Fruit fly (Drosophila melanogaster) whole organism, prepupa: ENCODE results near the gene Zcchc7.

Source experiments
- CG6276 ChIP-seq: fragments of 200-800 bp; sonication (Bioruptor generic); optimal IDR thresholded peaks from 2 replicates; lab custom pipeline; 2017; ENCODE audit warnings: missing biosample characterization, mild to moderate bottlenecking, missing genetic modification characterization
- Eip78C ChIP-seq: fragments of 200-800 bp; sonication (Bioruptor generic); peaks from one replicate; lab custom pipeline; 2016; ENCODE audit warnings: missing biosample characterization, missing genetic modification characterization
- OdsH ChIP-seq: fragments of 200-800 bp; sonication (Bioruptor generic); optimal IDR thresholded peaks from 3 replicates; lab custom pipeline; 2016; ENCODE audit warnings: missing biosample characterization, missing genetic modification characterization
- achi ChIP-seq: fragments of 200-800 bp; sonication (Bioruptor generic); optimal IDR thresholded peaks from 3 replicates; lab custom pipeline; 2016; ENCODE audit warnings: missing biosample characterization, missing genetic modification characterization

dm6 chr3L:16887272-16887671 lies 42.1 kb downstream of the Zcchc7 start:
- TF ChIP-seq achi (GFP tag; lab: Kevin White, UChicago) = no peak
- TF ChIP-seq Eip78C (GFP tag; lab: Kevin White, UChicago) = no peak
- no peak for TF ChIP-seq OdsH (GFP tag; lab: Kevin White, UChicago)
- no peak for TF ChIP-seq CG6276
